Fruit fly (Drosophila melanogaster) whole organism, embryonic: ENCODE data around the gene CG43055.

ENCODE experiments used
- BtbVII ChIP-seq: fragments of 200-800 bp; sonication (Bioruptor generic); optimal IDR thresholded peaks from 3 replicates; lab custom pipeline; 2017; ENCODE audit warnings: missing biosample characterization, mild to moderate bottlenecking, missing genetic modification characterization
- CG10565 ChIP-seq: fragments of 200-800 bp; sonication (Bioruptor generic); optimal IDR thresholded peaks from 3 replicates; lab custom pipeline; 2016; ENCODE audit warnings: missing biosample characterization, mild to moderate bottlenecking, missing genetic modification characterization
- CG10959 ChIP-seq: fragments of 200-800 bp; sonication (Bioruptor generic); IDR thresholded peaks from 2 replicates; pipeline ENCODE4 v1.3.6; 2022; ENCODE audit warnings: missing biosample characterization, missing genetic modification characterization
- CG12659 ChIP-seq: fragments of 200-800 bp; sonication (Bioruptor generic); optimal IDR thresholded peaks from 3 replicates; lab custom pipeline; 2017; ENCODE audit warnings: mild to moderate bottlenecking, missing biosample characterization, missing genetic modification reagents, missing genetic modification characterization
- CG12744 ChIP-seq: fragments of 200-800 bp; sonication (Bioruptor generic); optimal IDR thresholded peaks from 2 replicates; lab custom pipeline; 2016; ENCODE audit warnings: missing biosample characterization, missing genetic modification characterization
- CG13123 ChIP-seq: fragments of 200-800 bp; sonication (Bioruptor generic); optimal IDR thresholded peaks from 2 replicates; lab custom pipeline; 2016; ENCODE audit warnings: missing biosample characterization, missing genetic modification characterization
- CG15073 ChIP-seq: fragments of 200-800 bp; sonication (Bioruptor generic); optimal IDR thresholded peaks from 2 replicates; lab custom pipeline; 2016; ENCODE audit warnings: missing biosample characterization, missing genetic modification characterization
- CG15696 ChIP-seq: fragments of 200-800 bp; sonication (Bioruptor generic); optimal IDR thresholded peaks from 2 replicates; lab custom pipeline; 2019; ENCODE audit warnings: missing biosample characterization, mild to moderate bottlenecking, missing genetic modification characterization, moderate library complexity
- CG1602 ChIP-seq: fragments of 200-800 bp; sonication (Bioruptor generic); optimal IDR thresholded peaks from 3 replicates; lab custom pipeline; 2016; ENCODE audit warnings: missing biosample characterization, missing genetic modification characterization
- CG2120 ChIP-seq: fragments of 200-800 bp; sonication (Bioruptor generic); optimal IDR thresholded peaks from 3 replicates; lab custom pipeline; 2016; ENCODE audit warnings: missing biosample characterization, missing genetic modification characterization
- CG3065 ChIP-seq: fragments of 200-800 bp; sonication (Bioruptor generic); optimal IDR thresholded peaks from 2 replicates; lab custom pipeline; 2016; ENCODE audit warnings: missing biosample characterization, missing genetic modification characterization
- CG32772 ChIP-seq: fragments of 200-800 bp; sonication (Bioruptor generic); IDR thresholded peaks from 2 replicates; pipeline ENCODE4 v1.3.6; 2022; ENCODE audit warnings: missing biosample characterization, missing genetic modification characterization
- CG3281 ChIP-seq: fragments of 200-800 bp; sonication (Bioruptor generic); optimal IDR thresholded peaks from 3 replicates; lab custom pipeline; 2017; ENCODE audit warnings: missing biosample characterization, mild to moderate bottlenecking, missing genetic modification characterization
- CG33213 ChIP-seq: fragments of 200-800 bp; sonication (Bioruptor generic); optimal IDR thresholded peaks from 3 replicates; lab custom pipeline; 2016; ENCODE audit warnings: missing biosample characterization, missing genetic modification characterization
- CG42726 ChIP-seq: fragments of 200-800 bp; sonication (Bioruptor generic); IDR thresholded peaks from 2 replicates; pipeline ENCODE4 v1.3.6; 2022; ENCODE audit warnings: missing biosample characterization, missing genetic modification characterization; ENCODE audit not compliant: partially characterized antibody
- CG6272 ChIP-seq: fragments of 200-800 bp; sonication (Bioruptor generic); IDR thresholded peaks from 2 replicates; pipeline ENCODE4 v1.3.6; 2022; ENCODE audit warnings: missing biosample characterization, missing genetic modification characterization
- CG6791 ChIP-seq: fragments of 200-800 bp; sonication (Bioruptor generic); IDR thresholded peaks from 3 replicates; pipeline ENCODE4 v1.3.6; 2022; ENCODE audit warnings: missing biosample characterization, missing genetic modification characterization; ENCODE audit not compliant: partially characterized antibody
- CG6813 ChIP-seq: fragments of 200-800 bp; sonication (Bioruptor generic); optimal IDR thresholded peaks from 2 replicates; lab custom pipeline; 2017; ENCODE audit warnings: missing biosample characterization, missing genetic modification characterization, mild to moderate bottlenecking, moderate library complexity, missing genetic modification reagents
- CG7271 ChIP-seq: fragments of 200-800 bp; sonication (Bioruptor generic); optimal IDR thresholded peaks from 2 replicates; lab custom pipeline; 2018; ENCODE audit warnings: missing biosample characterization, mild to moderate bottlenecking, missing genetic modification characterization, moderate library complexity
- CG8924 ChIP-seq: fragments of 200-800 bp; optimal IDR thresholded peaks from 3 replicates; lab custom pipeline; 2019; ENCODE audit warnings: missing biosample characterization, mild to moderate bottlenecking, missing genetic modification characterization, moderate library complexity
- CG9876 ChIP-seq: fragments of 200-800 bp; sonication (Bioruptor generic); optimal IDR thresholded peaks from 2 replicates; lab custom pipeline; 2016; ENCODE audit warnings: missing biosample characterization, missing genetic modification characterization
- Dll ChIP-seq: fragments of 200-800 bp; sonication (Bioruptor generic); IDR thresholded peaks from 4 replicates; pipeline ENCODE4 v1.3.6; 2022; ENCODE audit warnings: missing biosample characterization, missing genetic modification characterization; ENCODE audit not compliant: partially characterized antibody
- ERR ChIP-seq: fragments of 200-800 bp; sonication (Bioruptor generic); optimal IDR thresholded peaks from 2 replicates; lab custom pipeline; 2016; ENCODE audit warnings: missing biosample characterization, missing genetic modification characterization
- Lim3 ChIP-seq: fragments of 200-800 bp; sonication (Bioruptor generic); IDR thresholded peaks from 2 replicates; pipeline ENCODE4 v1.3.6; 2022; ENCODE audit warnings: missing biosample characterization, missing genetic modification characterization
- Mad ChIP-seq: fragments of 200-800 bp; sonication (Bioruptor generic); optimal IDR thresholded peaks from 2 replicates; lab custom pipeline; 2016; ENCODE audit warnings: missing biosample characterization, missing genetic modification characterization
- Neu2 ChIP-seq: fragments of 200-800 bp; sonication (Bioruptor generic); optimal IDR thresholded peaks from 3 replicates; lab custom pipeline; 2016; ENCODE audit warnings: missing biosample characterization, missing genetic modification characterization, borderline replicate concordance
- Optix ChIP-seq: fragments of 200-800 bp; sonication (Bioruptor generic); IDR thresholded peaks from 3 replicates; pipeline ENCODE4 v1.3.6; 2022; ENCODE audit warnings: missing biosample characterization, missing genetic modification characterization
- Sox100B ChIP-seq: fragments of 200-800 bp; sonication (Bioruptor generic); optimal IDR thresholded peaks from 3 replicates; lab custom pipeline; 2018; ENCODE audit warnings: missing biosample characterization, mild to moderate bottlenecking, missing genetic modification characterization
- ac ChIP-seq: fragments of 200-800 bp; sonication (Bioruptor generic); optimal IDR thresholded peaks from 3 replicates; lab custom pipeline; 2017; ENCODE audit warnings: missing biosample characterization, mild to moderate bottlenecking, missing genetic modification characterization
- cas ChIP-seq: fragments of 200-800 bp; sonication (Bioruptor generic); IDR thresholded peaks from 2 replicates; pipeline ENCODE4 v1.3.6; 2022; ENCODE audit warnings: missing biosample characterization, missing genetic modification characterization
- gsb-n ChIP-seq: fragments of 200-800 bp; sonication (Bioruptor generic); optimal IDR thresholded peaks from 3 replicates; lab custom pipeline; 2018; ENCODE audit warnings: missing biosample characterization, mild to moderate bottlenecking, missing genetic modification characterization
- insv ChIP-seq, 2 experiments: fragments of 200-800 bp; sonication (Bioruptor generic); optimal IDR thresholded peaks; 3 replicates each; lab custom pipeline; 2016 to 2018; ENCODE audit warnings: missing biosample characterization in 2 of 2, missing genetic modification characterization in 2 of 2
- klu ChIP-seq: fragments of 200-800 bp; sonication (Bioruptor generic); IDR thresholded peaks from 2 replicates; pipeline ENCODE4 v1.3.6; 2022; ENCODE audit warnings: missing biosample characterization, missing genetic modification characterization
- lab ChIP-seq: fragments of 200-800 bp; sonication (Bioruptor generic); optimal IDR thresholded peaks from 3 replicates; lab custom pipeline; 2017; ENCODE audit warnings: missing biosample characterization, missing genetic modification characterization, mild to moderate bottlenecking, moderate library complexity, missing genetic modification reagents
- oc ChIP-seq: fragments of 200-800 bp; sonication (Bioruptor generic); optimal IDR thresholded peaks from 2 replicates; lab custom pipeline; 2018; ENCODE audit warnings: missing biosample characterization, mild to moderate bottlenecking, missing genetic modification characterization, moderate library complexity
- onecut ChIP-seq: fragments of 200-800 bp; sonication (Bioruptor generic); IDR thresholded peaks from 2 replicates; pipeline ENCODE4 v1.3.6; 2022; ENCODE audit warnings: missing biosample characterization, missing genetic modification characterization
- rib ChIP-seq: fragments of 200-800 bp; sonication (Bioruptor generic); IDR thresholded peaks from 2 replicates; pipeline ENCODE4 v1.3.6; 2022; ENCODE audit warnings: missing biosample characterization, missing genetic modification characterization
- scrt ChIP-seq: fragments of 200-800 bp; sonication (Bioruptor generic); optimal IDR thresholded peaks from 2 replicates; lab custom pipeline; 2018; ENCODE audit warnings: missing biosample characterization, mild to moderate bottlenecking, missing genetic modification characterization, moderate library complexity
- shn ChIP-seq: fragments of 200-800 bp; sonication (Bioruptor generic); optimal IDR thresholded peaks from 3 replicates; lab custom pipeline; 2016; ENCODE audit warnings: missing biosample characterization, missing genetic modification characterization
- tgo ChIP-seq: fragments of 200-800 bp; sonication (Bioruptor generic); IDR thresholded peaks from 3 replicates; pipeline ENCODE4 v1.3.6; 2022; ENCODE audit warnings: missing biosample characterization, missing genetic modification characterization
- wdn ChIP-seq: fragments of 200-800 bp; sonication (Bioruptor generic); IDR thresholded peaks from 2 replicates; pipeline ENCODE4 v1.3.6; 2022; ENCODE audit warnings: missing biosample characterization, missing genetic modification characterization

Gene CG43055

DNA sequence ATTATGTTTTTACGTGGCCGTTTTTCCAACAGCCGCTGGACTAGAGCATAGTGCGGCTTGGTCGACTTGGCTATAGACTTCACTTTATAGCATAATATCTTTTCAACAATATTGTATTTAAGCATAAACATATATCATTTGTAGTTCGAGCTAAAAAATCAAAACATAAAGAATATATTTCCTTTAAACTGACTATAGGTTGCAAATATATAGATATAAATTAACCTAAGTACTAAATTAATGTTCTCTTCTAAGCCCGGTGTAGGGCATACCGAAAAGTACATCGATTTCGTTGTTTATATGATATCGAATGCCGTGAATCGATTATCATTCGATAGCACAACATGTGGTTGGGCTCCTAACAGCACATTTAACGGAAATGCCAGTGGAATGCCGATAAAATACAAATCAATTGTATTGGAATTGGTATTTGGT lies 37.6 kb downstream of the CG43055 start, which contains the start of gene MFS18 (continued):
- peak; percentile 97 for TF ChIP-seq gsb-n (tag; lab: Kevin White, UChicago)
- peak; percentile 97 for TF ChIP-seq CG12659
- TF ChIP-seq CG10959 (GFP tag; lab: Robert Waterston, UW): peak; percentile 98
- peak; percentile 93 for TF ChIP-seq CG13123
- peak; percentile 96 for TF ChIP-seq klu (GFP tag; lab: Robert Waterston, UW)
- TF ChIP-seq CG33213 (GFP tag; lab: Kevin White, UChicago): peak; percentile 68
- peak; percentile 69 for TF ChIP-seq shn (GFP tag; lab: Kevin White, UChicago)
- TF ChIP-seq onecut (GFP tag; lab: Robert Waterston, UW): peak; percentile 89
- TF ChIP-seq CG2120 (GFP tag; lab: Kevin White, UChicago): peak; percentile 96
- peak; percentile 90 for TF ChIP-seq Mad (GFP tag; lab: Kevin White, UChicago)
- TF ChIP-seq rib (GFP tag; lab: Robert Waterston, UW): peak; percentile 97
- TF ChIP-seq wdn (GFP tag; lab: Robert Waterston, UW): peak; percentile 98
- TF ChIP-seq insv (GFP tag; optimal IDR thresholded peaks at IDR 0.05; lab: Kevin White, UChicago): peak in 1 of 2 experiments; percentile 54
- peak; percentile 81 for TF ChIP-seq Neu2 (GFP tag; lab: Kevin White, UChicago)
- TF ChIP-seq CG3281 (GFP tag; lab: Kevin White, UChicago): peak; percentile 98
- peak; percentile 78 for TF ChIP-seq ac
- peak; percentile 98 for TF ChIP-seq CG6272 (GFP tag; lab: Robert Waterston, UW)
- peak; percentile 96 for TF ChIP-seq scrt (GFP tag; lab: Kevin White, UChicago)
- TF ChIP-seq tgo (GFP tag; lab: Robert Waterston, UW): peak; percentile 99
- TF ChIP-seq ERR (GFP tag; lab: Kevin White, UChicago): peak; percentile 57
- TF ChIP-seq CG15696 (tag; lab: Kevin White, UChicago): peak; percentile 96
- peak; percentile 93 for TF ChIP-seq Lim3 (GFP tag; lab: Robert Waterston, UW)
- peak; percentile 99 for TF ChIP-seq CG7271 (tag; lab: Kevin White, UChicago)
- no peak for TF ChIP-seq CG42726 (GFP tag; lab: Robert Waterston, UW)
- TF ChIP-seq CG9876 (GFP tag; lab: Kevin White, UChicago): peak; percentile 60
- peak; percentile 97 for TF ChIP-seq Sox100B (GFP tag; lab: Kevin White, UChicago)
- TF ChIP-seq BtbVII: peak; percentile 97
- peak; percentile 98 for TF ChIP-seq cas
- peak; percentile 99 for TF ChIP-seq lab
- TF ChIP-seq CG6813: peak; percentile 98
- TF ChIP-seq CG1602 (GFP tag; lab: Kevin White, UChicago): peak; percentile 97
- TF ChIP-seq Dll (GFP tag; lab: Robert Waterston, UW): peak; percentile 63; the same call in 2 of the 4 replicates
- TF ChIP-seq CG6791 (GFP tag; lab: Robert Waterston, UW): peak; percentile 88
- TF ChIP-seq oc (tag; lab: Kevin White, UChicago): peak; percentile 95
- peak; percentile 99 for TF ChIP-seq CG32772 (GFP tag; lab: Robert Waterston, UW)
- TF ChIP-seq Optix (GFP tag; lab: Robert Waterston, UW): peak; percentile 97
- peak; percentile 84 for TF ChIP-seq CG10565 (GFP tag; lab: Kevin White, UChicago)
- TF ChIP-seq CG3065: peak; percentile 91
- peak; percentile 80 for TF ChIP-seq CG15073 (GFP tag; lab: Kevin White, UChicago)
- peak; percentile 93 for TF ChIP-seq CG8924
- peak; percentile 68 for TF ChIP-seq CG12744
